Fruit fly (Drosophila melanogaster) whole organism, embryonic: ENCODE data around the gene Adgf-C.
A peak's percentile ranks its signal among the peaks of the same experiment; 100 is the strongest.

Experiments used
- Abd-B ChIP-seq: fragments of 200-800 bp; sonication (Bioruptor generic); optimal IDR thresholded peaks from 2 replicates; lab custom pipeline; 2018; ENCODE audit warnings: missing biosample characterization, mild to moderate bottlenecking, missing genetic modification characterization, moderate library complexity
- Adf1 ChIP-seq: fragments of 200-800 bp; sonication (Bioruptor generic); IDR thresholded peaks from 2 replicates; pipeline ENCODE4 v1.3.6; 2022; ENCODE audit warnings: missing biosample characterization, missing genetic modification characterization
- Atf3 ChIP-seq: fragments of 200-800 bp; sonication (Bioruptor generic); optimal IDR thresholded peaks from 3 replicates; lab custom pipeline; 2016; ENCODE audit warnings: missing biosample characterization, missing genetic modification characterization
- BEAF-32 ChIP-seq: fragments of 200-800 bp; sonication (Bioruptor generic); optimal IDR thresholded peaks from 3 replicates; lab custom pipeline; 2017; ENCODE audit warnings: missing biosample characterization, missing genetic modification characterization, mild to moderate bottlenecking, moderate library complexity, missing genetic modification reagents
- CG10209 ChIP-seq: fragments of 200-800 bp; sonication (Bioruptor generic); optimal IDR thresholded peaks from 3 replicates; lab custom pipeline; 2017; ENCODE audit warnings: missing biosample characterization, mild to moderate bottlenecking, missing genetic modification characterization, missing genetic modification reagents
- CG1024 ChIP-seq: fragments of 200-800 bp; sonication (Bioruptor generic); IDR thresholded peaks from 2 replicates; pipeline ENCODE4 v1.3.6; 2022; ENCODE audit warnings: missing biosample characterization, missing genetic modification characterization
- CG11504 ChIP-seq: fragments of 200-800 bp; sonication (Bioruptor generic); optimal IDR thresholded peaks from 3 replicates; lab custom pipeline; 2019; ENCODE audit warnings: missing biosample characterization, mild to moderate bottlenecking, missing genetic modification characterization, moderate library complexity
- CG12299 ChIP-seq: fragments of 200-800 bp; sonication (Bioruptor generic); optimal IDR thresholded peaks from 2 replicates; lab custom pipeline; 2018; ENCODE audit warnings: missing biosample characterization, mild to moderate bottlenecking, missing genetic modification characterization
- CG15514 ChIP-seq: fragments of 200-800 bp; sonication (Bioruptor generic); optimal IDR thresholded peaks from 3 replicates; lab custom pipeline; 2017; ENCODE audit warnings: missing biosample characterization, missing genetic modification characterization, mild to moderate bottlenecking, moderate library complexity, missing genetic modification reagents
- CG17612 ChIP-seq: fragments of 200-800 bp; sonication (Bioruptor generic); IDR thresholded peaks from 2 replicates; pipeline ENCODE4 v1.3.6; 2022; ENCODE audit warnings: missing biosample characterization, missing genetic modification characterization
- CG1792 ChIP-seq: fragments of 200-800 bp; sonication (Bioruptor generic); optimal IDR thresholded peaks from 2 replicates; lab custom pipeline; 2016; ENCODE audit warnings: missing biosample characterization, missing genetic modification characterization
- CG4328 ChIP-seq: fragments of 200-800 bp; sonication (Bioruptor generic); optimal IDR thresholded peaks from 3 replicates; lab custom pipeline; 2017; ENCODE audit warnings: missing biosample characterization, missing genetic modification reagents, missing genetic modification characterization
- CG4707 ChIP-seq: fragments of 200-800 bp; sonication (Bioruptor generic); optimal IDR thresholded peaks from 2 replicates; lab custom pipeline; 2018; ENCODE audit warnings: missing biosample characterization, mild to moderate bottlenecking, missing genetic modification characterization, moderate library complexity
- CG6254 ChIP-seq: fragments of 200-800 bp; sonication (Bioruptor generic); optimal IDR thresholded peaks from 3 replicates; lab custom pipeline; 2017; ENCODE audit warnings: mild to moderate bottlenecking, missing biosample characterization, missing genetic modification reagents, missing genetic modification characterization
- CG8359 ChIP-seq: fragments of 200-800 bp; sonication (Bioruptor generic); optimal IDR thresholded peaks from 2 replicates; lab custom pipeline; 2017; ENCODE audit warnings: missing biosample characterization, mild to moderate bottlenecking, missing genetic modification characterization, borderline replicate concordance
- CG8478 ChIP-seq: fragments of >200 bp; optimal IDR thresholded peaks from 2 replicates; lab custom pipeline; 2018
- CG9797 ChIP-seq: fragments of 200-800 bp; sonication (Bioruptor generic); optimal IDR thresholded peaks from 3 replicates; lab custom pipeline; 2018; ENCODE audit warnings: missing biosample characterization, mild to moderate bottlenecking, missing genetic modification characterization
- CHES-1-like ChIP-seq: fragments of 200-800 bp; sonication (Bioruptor generic); optimal IDR thresholded peaks from 2 replicates; lab custom pipeline; 2016; ENCODE audit warnings: missing biosample characterization, missing genetic modification characterization
- D ChIP-seq, 2 experiments: fragments of 200-800 bp in 1 of 2; fragments of >200 bp in 1 of 2; sonication (Bioruptor generic) in 1 of 2; optimal IDR thresholded peaks; 2 replicates in 1 of 2; 3 replicates in 1 of 2; lab custom pipeline; 2017; ENCODE audit warnings: mild to moderate bottlenecking in 1 of 2, missing biosample characterization in 1 of 2, missing genetic modification characterization in 1 of 2, missing genetic modification reagents in 1 of 2
- D19B ChIP-seq: fragments of 200-800 bp; sonication (Bioruptor generic); optimal IDR thresholded peaks from 2 replicates; lab custom pipeline; 2017; ENCODE audit warnings: missing biosample characterization, mild to moderate bottlenecking, missing genetic modification characterization
- Dll ChIP-seq: fragments of 200-800 bp; sonication (Bioruptor generic); IDR thresholded peaks from 4 replicates; pipeline ENCODE4 v1.3.6; 2022; ENCODE audit warnings: missing biosample characterization, missing genetic modification characterization; ENCODE audit not compliant: partially characterized antibody
- Doc3 ChIP-seq: fragments of 200-800 bp; sonication (Bioruptor generic); IDR thresholded peaks from 3 replicates; pipeline ENCODE4 v1.3.6; 2022; ENCODE audit warnings: missing biosample characterization, missing genetic modification characterization; ENCODE audit not compliant: partially characterized antibody
- Ets65A ChIP-seq: fragments of 200-800 bp; sonication (Bioruptor generic); peaks from one replicate; lab custom pipeline; 2016; ENCODE audit warnings: missing biosample characterization, missing genetic modification characterization
- Fer1 ChIP-seq: fragments of 200-800 bp; sonication (Bioruptor generic); optimal IDR thresholded peaks from 2 replicates; lab custom pipeline; 2017; ENCODE audit warnings: missing biosample characterization, mild to moderate bottlenecking, missing genetic modification characterization
- GATAe ChIP-seq: fragments of 200-800 bp; sonication (Bioruptor generic); conservative IDR thresholded peaks from 2 replicates; pipeline ENCODE4 v1.3.6; 2022; ENCODE audit warnings: missing biosample characterization, missing genetic modification characterization
- Hr51 ChIP-seq, 2 experiments: fragments of 200-800 bp; sonication (Bioruptor generic); optimal IDR thresholded peaks; 2 replicates in 1 of 2; 3 replicates in 1 of 2; lab custom pipeline; 2016 to 2018; ENCODE audit warnings: missing biosample characterization in 2 of 2, missing genetic modification characterization in 2 of 2, mild to moderate bottlenecking in 1 of 2, moderate library complexity in 1 of 2
- Hr78 ChIP-seq, 2 experiments: fragments of 200-800 bp in 1 of 2; fragments of >200 bp in 1 of 2; sonication (Bioruptor generic) in 1 of 2; optimal IDR thresholded peaks; 2 replicates each; lab custom pipeline; 2017 to 2019; ENCODE audit warnings: missing biosample characterization in 2 of 2, missing genetic modification characterization in 2 of 2, mild to moderate bottlenecking in 1 of 2, moderate library complexity in 1 of 2
- Med ChIP-seq: fragments of 200-800 bp; sonication (Bioruptor generic); peaks from one replicate; lab custom pipeline; 2016; ENCODE audit warnings: missing biosample characterization, missing genetic modification characterization, mild to moderate bottlenecking, inconsistent platforms, moderate library complexity
- Pdp1 ChIP-seq, 2 experiments: fragments of 200-800 bp; sonication (Bioruptor generic); optimal IDR thresholded peaks; 3 replicates each; lab custom pipeline; 2016; ENCODE audit warnings: missing biosample characterization in 2 of 2, missing genetic modification characterization in 2 of 2, mild to moderate bottlenecking in 1 of 2, moderate library complexity in 1 of 2
- Six4 ChIP-seq: fragments of 200-800 bp; sonication (Bioruptor generic); optimal IDR thresholded peaks from 2 replicates; lab custom pipeline; 2016; ENCODE audit warnings: missing biosample characterization, missing genetic modification characterization
- Ssrp ChIP-seq: fragments of 200-800 bp; sonication (Bioruptor generic); optimal IDR thresholded peaks from 2 replicates; lab custom pipeline; 2018; ENCODE audit warnings: missing biosample characterization, mild to moderate bottlenecking, missing genetic modification characterization, moderate library complexity
- TFAM ChIP-seq: fragments of 200-800 bp; sonication (Bioruptor generic); optimal IDR thresholded peaks from 2 replicates; lab custom pipeline; 2017; ENCODE audit warnings: missing biosample characterization, missing genetic modification characterization, inconsistent platforms
- Xrp1 ChIP-seq: fragments of 200-800 bp; sonication (Bioruptor generic); IDR thresholded peaks from 2 replicates; pipeline ENCODE4 v1.3.6; 2022; ENCODE audit warnings: missing biosample characterization, missing genetic modification characterization
- chif ChIP-seq, 2 experiments: fragments of 200-800 bp; sonication (Bioruptor generic); optimal IDR thresholded peaks; 3 replicates each; lab custom pipeline; 2016; ENCODE audit warnings: missing biosample characterization in 2 of 2, missing genetic modification characterization in 2 of 2
- chinmo ChIP-seq: fragments of 200-800 bp; sonication (Bioruptor generic); IDR thresholded peaks from 4 replicates; pipeline ENCODE4 v1.3.6; 2022; ENCODE audit warnings: missing biosample characterization, missing genetic modification characterization; ENCODE audit not compliant: partially characterized antibody
- chn ChIP-seq: fragments of 200-800 bp; sonication (Bioruptor generic); optimal IDR thresholded peaks from 2 replicates; lab custom pipeline; 2016; ENCODE audit warnings: missing biosample characterization, missing genetic modification characterization
- corto ChIP-seq: fragments of 200-800 bp; sonication (Bioruptor generic); optimal IDR thresholded peaks from 2 replicates; lab custom pipeline; 2016; ENCODE audit warnings: missing biosample characterization, mild to moderate bottlenecking, missing genetic modification characterization, moderate library complexity
- dmrt11E ChIP-seq: fragments of 200-800 bp; sonication (Bioruptor generic); optimal IDR thresholded peaks from 3 replicates; lab custom pipeline; 2018; ENCODE audit warnings: missing biosample characterization, mild to moderate bottlenecking, missing genetic modification characterization, moderate library complexity
- ewg ChIP-seq: fragments of 200-800 bp; sonication (Bioruptor generic); optimal IDR thresholded peaks from 3 replicates; lab custom pipeline; 2017; ENCODE audit warnings: mild to moderate bottlenecking, missing biosample characterization, missing genetic modification reagents, missing genetic modification characterization
- exex ChIP-seq: fragments of 200-800 bp; sonication (Bioruptor generic); optimal IDR thresholded peaks from 4 replicates; lab custom pipeline; 2018; ENCODE audit warnings: missing biosample characterization, mild to moderate bottlenecking, missing genetic modification characterization, moderate library complexity
- eyg ChIP-seq: fragments of 200-800 bp; sonication (Bioruptor generic); optimal IDR thresholded peaks from 3 replicates; lab custom pipeline; 2016; ENCODE audit warnings: missing biosample characterization, missing genetic modification characterization
- fru ChIP-seq: fragments of >200 bp; optimal IDR thresholded peaks from 2 replicates; lab custom pipeline; 2017
- gsb ChIP-seq: fragments of 200-800 bp; sonication (Bioruptor generic); IDR thresholded peaks from 2 replicates; pipeline ENCODE4 v1.3.6; 2022; ENCODE audit warnings: missing biosample characterization, missing genetic modification characterization
- hbn ChIP-seq: fragments of 200-800 bp; sonication (Bioruptor generic); IDR thresholded peaks from 2 replicates; pipeline ENCODE4 v1.3.6; 2022; ENCODE audit warnings: missing biosample characterization, missing genetic modification characterization; ENCODE audit not compliant: partially characterized antibody
- klu ChIP-seq: fragments of 200-800 bp; sonication (Bioruptor generic); IDR thresholded peaks from 2 replicates; pipeline ENCODE4 v1.3.6; 2022; ENCODE audit warnings: missing biosample characterization, missing genetic modification characterization
- nom ChIP-seq: fragments of 200-800 bp; sonication (Bioruptor generic); optimal IDR thresholded peaks from 2 replicates; lab custom pipeline; 2017; ENCODE audit warnings: missing biosample characterization, missing genetic modification characterization, mild to moderate bottlenecking, moderate library complexity, missing genetic modification reagents
- p53 ChIP-seq: fragments of 200-800 bp; sonication (Bioruptor generic); optimal IDR thresholded peaks from 2 replicates; lab custom pipeline; 2016; ENCODE audit warnings: missing biosample characterization, missing genetic modification characterization
- sisA ChIP-seq: fragments of 200-800 bp; sonication (Bioruptor generic); IDR thresholded peaks from 2 replicates; pipeline ENCODE4 v1.3.6; 2022; ENCODE audit warnings: missing biosample characterization, missing genetic modification characterization
- tgo ChIP-seq: fragments of 200-800 bp; sonication (Bioruptor generic); IDR thresholded peaks from 3 replicates; pipeline ENCODE4 v1.3.6; 2022; ENCODE audit warnings: missing biosample characterization, missing genetic modification characterization
- zf30C ChIP-seq: fragments of 200-800 bp; sonication (Bioruptor generic); optimal IDR thresholded peaks from 3 replicates; lab custom pipeline; 2018; ENCODE audit warnings: missing biosample characterization, mild to moderate bottlenecking, missing genetic modification characterization

Gene Adgf-C

dm6 chr3R:13710645-13711044 lies 4.1 kb downstream of the Adgf-C start (continued):
- TF ChIP-seq zf30C (no peak), D19B (GFP tag; lab: Kevin White, UChicago) (no peak), Adf1 (GFP tag; lab: Robert Waterston, UW) (no peak), D (optimal IDR thresholded peaks at IDR 0.05; lab: Kevin White, UChicago) (no peak), D (GFP tag; optimal IDR thresholded peaks at IDR 0.05; lab: Kevin White, UChicago) (no peak), Six4 (GFP tag; lab: Kevin White, UChicago) (no peak), Fer1 (GFP tag; lab: Kevin White, UChicago) (no peak), Med (GFP tag; lab: Kevin White, UChicago) (peak; percentile 48), Doc3 (GFP tag; lab: Robert Waterston, UW) (no peak), CHES-1-like (GFP tag; lab: Kevin White, UChicago) (peak; percentile 17), fru (no peak), chinmo (GFP tag; lab: Robert Waterston, UW) (peak; percentile 48; the same call in 1 of the 4 replicates), CG8359 (no peak), Pdp1 (GFP tag; optimal IDR thresholded peaks at IDR 0.05; lab: Kevin White, UChicago) (no peak), Ets65A (peak; percentile 55), exex (tag; lab: Kevin White, UChicago) (no peak), CG11504 (tag; lab: Kevin White, UChicago) (peak; percentile 60), Hr51 (GFP tag; optimal IDR thresholded peaks at IDR 0.05; lab: Kevin White, UChicago) (no peak), Dll (GFP tag; lab: Robert Waterston, UW) (no peak), CG10209 (no peak), corto (GFP tag; lab: Kevin White, UChicago) (no peak), CG15514 (GFP tag; lab: Kevin White, UChicago) (peak; percentile 97), GATAe (no peak), p53 (no peak), CG4707 (GFP tag; lab: Kevin White, UChicago) (no peak), ewg (GFP tag; lab: Kevin White, UChicago) (no peak), Atf3 (GFP tag; lab: Kevin White, UChicago) (no peak), klu (GFP tag; lab: Robert Waterston, UW) (no peak), CG9797 (peak; percentile 15), Abd-B (no peak), CG1024 (GFP tag; lab: Robert Waterston, UW) (no peak), CG6254 (GFP tag; lab: Kevin White, UChicago) (no peak), BEAF-32 (GFP tag; lab: Kevin White, UChicago) (peak; percentile 5), chif (GFP tag; optimal IDR thresholded peaks at IDR 0.05; lab: Kevin White, UChicago) (peak in 1 of 2 experiments; percentile 18), Xrp1 (GFP tag; lab: Robert Waterston, UW) (peak; percentile 23; the same call in 1 of the 2 replicates), gsb (GFP tag; lab: Robert Waterston, UW) (no peak), hbn (no peak), TFAM (GFP tag; lab: Kevin White, UChicago) (no peak), eyg (no peak), Hr78 (GFP tag; optimal IDR thresholded peaks at IDR 0.05; lab: Kevin White, UChicago) (peak in 1 of 2 experiments; percentile 12), nom (no peak), CG17612 (GFP tag; lab: Robert Waterston, UW) (no peak), dmrt11E (no peak), CG12299 (no peak), CG4328 (no peak), sisA (no peak), Ssrp (no peak), tgo (GFP tag; lab: Robert Waterston, UW) (no peak), CG8478 (no peak), chn (GFP tag; lab: Kevin White, UChicago) (no peak), CG1792 (GFP tag; lab: Kevin White, UChicago) (no peak)
